Worm (Caenorhabditis elegans): Measurements from ENCODE around the gene ptr-4.

ptr-4 gene

DNA sequence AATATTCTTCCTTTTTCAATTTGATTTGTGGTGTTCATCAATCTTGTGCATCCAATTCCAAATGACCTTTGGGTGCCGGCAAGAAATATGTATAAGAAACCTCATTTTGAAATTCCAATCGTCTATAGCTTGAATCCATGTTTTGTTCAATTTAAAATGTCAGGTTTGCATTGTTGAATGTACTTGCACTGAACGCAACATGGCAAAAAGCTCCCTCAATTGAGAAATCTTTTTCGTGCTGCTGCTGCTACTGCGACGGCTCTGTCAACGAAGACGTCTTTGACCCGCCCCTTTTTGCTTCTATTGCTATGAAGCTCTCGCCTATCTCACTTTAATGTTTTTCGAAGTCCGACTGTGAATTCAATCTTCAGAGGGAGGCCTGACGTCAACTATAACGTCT, 9.4 kb upstream of the ptr-4 start, which contains the start of gene lgc-58:
lgc-58 (plus strand) TSS at position 301 of the 400 bp plus-strand sequence.
- TF ChIP-seq ref-1 (GFP tag; conservative IDR thresholded peaks at IDR 0.05): no peak
- no peak for TF ChIP-seq cog-1 (tag; optimal IDR thresholded peaks at IDR 0.05)
- no peak for TF ChIP-seq flt-1 (GFP tag; IDR thresholded peaks at IDR 0.05)
- TF ChIP-seq klf-2 (GFP tag; conservative IDR thresholded peaks at IDR 0.05): no peak
- no peak for TF ChIP-seq ztf-23 (GFP tag; IDR thresholded peaks at IDR 0.05)
- no peak for TF ChIP-seq med-1 (GFP tag; optimal IDR thresholded peaks at IDR 0.05; ENCODE audit: insufficient read depth)
- TF ChIP-seq T22C8.4 (GFP tag; IDR thresholded peaks at IDR 0.05): no peak
- no peak for TF ChIP-seq tab-1 (GFP tag; IDR thresholded peaks at IDR 0.05)
- TF ChIP-seq ztf-29 (GFP tag; IDR thresholded peaks at IDR 0.05): no peak

DNA sequence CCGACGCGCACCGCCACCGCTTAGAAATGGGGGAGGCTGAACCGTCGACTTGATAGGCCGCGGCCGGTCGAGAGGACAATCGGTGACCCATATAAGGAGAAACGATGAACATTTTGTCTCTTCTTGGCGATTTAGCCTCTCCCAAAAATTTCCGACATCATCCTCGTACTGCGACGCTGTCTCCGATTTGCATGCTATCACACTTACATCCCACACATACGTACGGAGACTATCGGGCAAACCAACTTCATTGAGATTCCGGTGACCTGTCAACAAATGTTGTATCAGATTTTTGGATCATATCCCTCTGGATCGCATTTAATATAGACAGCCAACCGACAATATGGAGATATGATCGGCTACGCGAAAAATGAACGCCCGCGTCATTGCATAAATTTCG, 832 bp upstream of the ptr-4 start:
- TF ChIP-seq cog-1 (tag; optimal IDR thresholded peaks at IDR 0.05): peak; percentile 18
- TF ChIP-seq tab-1 (GFP tag; IDR thresholded peaks at IDR 0.05): no peak

DNA sequence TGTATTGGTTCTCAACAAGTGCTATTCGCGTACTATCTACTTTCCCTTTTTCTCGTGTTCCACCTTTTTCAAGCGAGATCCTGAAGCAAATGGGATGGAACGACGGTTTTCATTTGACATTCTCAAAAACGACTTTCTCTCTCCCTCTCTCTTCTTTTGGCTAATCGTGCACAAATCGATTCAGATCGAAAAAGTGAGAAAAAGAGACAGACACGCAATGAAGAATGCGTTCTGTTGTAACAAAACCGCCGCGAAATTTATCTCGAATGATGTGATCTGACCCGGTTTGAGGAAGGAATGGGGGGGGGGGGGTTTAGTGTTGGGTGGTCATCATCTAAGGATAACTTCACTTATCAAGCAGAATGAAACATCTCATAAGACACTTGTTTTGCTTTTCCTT, 1.4 kb downstream of the ptr-4 start:
- TF ChIP-seq flt-1 (GFP tag; IDR thresholded peaks at IDR 0.05) (no peak), klf-2 (GFP tag; conservative IDR thresholded peaks at IDR 0.05) (no peak), med-1 (GFP tag; optimal IDR thresholded peaks at IDR 0.05; ENCODE audit: insufficient read depth) (no peak), ztf-23 (GFP tag; IDR thresholded peaks at IDR 0.05) (no peak), T22C8.4 (GFP tag; IDR thresholded peaks at IDR 0.05) (no peak), tab-1 (GFP tag; IDR thresholded peaks at IDR 0.05) (no peak), ref-1 (GFP tag; conservative IDR thresholded peaks at IDR 0.05) (no peak), ztf-29 (GFP tag; IDR thresholded peaks at IDR 0.05) (no peak), cog-1 (tag; optimal IDR thresholded peaks at IDR 0.05) (no peak)

DNA sequence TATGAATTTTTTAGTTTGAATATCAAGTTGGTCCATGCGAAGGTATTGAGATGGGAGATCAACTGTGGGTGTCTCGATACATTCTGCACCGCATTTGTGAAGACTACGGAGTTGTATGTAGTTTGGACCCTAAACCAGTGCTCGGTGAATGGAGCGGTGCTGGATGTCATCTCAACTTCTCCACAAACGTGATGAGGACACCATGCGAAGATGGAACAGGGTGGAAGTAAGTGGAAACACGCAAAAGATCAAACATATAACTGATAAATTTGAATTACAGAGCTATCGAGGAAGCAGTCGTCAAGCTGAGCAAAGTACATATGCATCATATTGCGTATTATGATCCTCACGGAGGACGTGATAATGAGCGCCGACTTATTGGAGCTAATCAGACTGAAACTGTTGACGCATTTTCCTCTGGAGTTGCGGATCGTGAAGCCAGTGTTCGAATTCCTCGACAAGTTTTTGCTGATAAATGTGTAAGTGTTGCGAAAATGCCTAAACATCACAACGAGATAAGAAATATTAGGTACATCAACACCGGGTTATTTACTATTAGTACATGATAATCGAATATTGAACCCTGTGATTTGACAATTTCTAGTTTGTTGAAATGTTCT, 6.5 kb downstream of the ptr-4 start:
- TF ChIP-seq med-1 (GFP tag; optimal IDR thresholded peaks at IDR 0.05; ENCODE audit: insufficient read depth) (no peak), tab-1 (GFP tag; IDR thresholded peaks at IDR 0.05) (no peak), ref-1 (GFP tag; conservative IDR thresholded peaks at IDR 0.05) (no peak), flt-1 (GFP tag; IDR thresholded peaks at IDR 0.05) (no peak), ztf-29 (GFP tag; IDR thresholded peaks at IDR 0.05) (no peak), klf-2 (GFP tag; conservative IDR thresholded peaks at IDR 0.05) (no peak)

DNA sequence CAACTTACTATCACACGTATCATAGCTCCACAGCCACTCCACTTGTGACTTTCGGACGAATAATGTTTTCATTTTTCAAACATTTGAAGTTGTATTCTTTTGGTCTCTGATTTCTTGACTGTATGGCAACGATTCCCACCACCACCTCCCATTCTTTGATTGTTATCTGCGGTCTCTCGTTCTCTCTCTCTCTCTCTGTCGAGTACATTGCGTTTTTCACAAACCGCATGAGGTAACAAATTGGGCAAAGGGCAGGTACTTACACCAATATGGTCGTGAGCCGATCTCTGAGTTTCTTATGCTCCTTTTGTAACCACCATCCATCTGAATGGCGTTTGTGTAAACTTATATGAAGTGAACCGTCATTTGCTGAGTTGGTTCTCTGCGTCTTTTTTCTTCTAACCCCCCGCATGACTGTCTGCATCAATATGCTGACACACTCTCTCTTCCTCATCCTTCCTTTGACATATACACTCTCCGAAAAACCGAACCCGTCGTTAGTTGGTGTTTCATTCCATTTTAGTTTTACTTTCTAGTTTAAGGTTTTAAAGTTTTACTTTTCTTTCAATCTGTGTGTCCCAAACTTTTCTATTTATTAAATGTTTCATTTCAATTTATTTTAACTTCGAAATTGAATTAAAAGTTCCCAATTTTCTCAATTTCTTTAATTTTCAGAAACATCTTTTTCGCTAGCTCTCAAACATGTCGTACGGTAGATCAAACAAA, 8.0 kb downstream of the ptr-4 start, which contains the start of gene gln-1:
gln-1 (plus strand) TSS at position 676 of the 726 bp plus-strand sequence.
- no peak for TF ChIP-seq med-1 (GFP tag; optimal IDR thresholded peaks at IDR 0.05; ENCODE audit: insufficient read depth)
- TF ChIP-seq ztf-23 (GFP tag; IDR thresholded peaks at IDR 0.05): 0 out of 2 replicates have a peak, but pooled peaks have one; percentile 18

DNA sequence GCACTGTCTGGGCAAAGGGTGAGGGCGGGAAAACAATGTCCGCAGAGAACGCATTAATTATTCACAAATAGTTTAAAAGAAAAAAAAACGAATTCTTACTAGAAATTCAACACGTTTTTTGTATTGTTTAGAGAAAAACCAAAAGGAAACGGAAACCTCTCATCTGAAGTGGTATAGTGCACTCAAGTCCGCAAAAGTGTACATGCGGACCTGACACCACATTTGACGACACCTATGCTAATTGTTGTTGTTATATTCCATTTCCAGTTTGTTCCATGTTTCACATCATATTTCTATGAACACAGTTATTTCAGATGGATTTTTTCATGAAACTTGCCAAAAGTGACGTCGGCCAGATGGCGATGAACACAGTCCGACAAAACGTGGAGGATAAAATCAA, 13.0 kb downstream of the ptr-4 start, which contains the start of gene C45B2.6:
C45B2.6 (plus strand) TSS at position 136 of the 400 bp plus-strand sequence.
- no peak for TF ChIP-seq cog-1 (tag; optimal IDR thresholded peaks at IDR 0.05)
- no peak for TF ChIP-seq T22C8.4 (GFP tag; IDR thresholded peaks at IDR 0.05)
- TF ChIP-seq klf-2 (GFP tag; conservative IDR thresholded peaks at IDR 0.05): no peak
- TF ChIP-seq ztf-23 (GFP tag; IDR thresholded peaks at IDR 0.05): no peak
- TF ChIP-seq flt-1 (GFP tag; IDR thresholded peaks at IDR 0.05): no peak
- TF ChIP-seq ztf-29 (GFP tag; IDR thresholded peaks at IDR 0.05): no peak
- no peak for TF ChIP-seq ref-1 (GFP tag; conservative IDR thresholded peaks at IDR 0.05)
- no peak for TF ChIP-seq tab-1 (GFP tag; IDR thresholded peaks at IDR 0.05)
- TF ChIP-seq med-1 (GFP tag; optimal IDR thresholded peaks at IDR 0.05; ENCODE audit: insufficient read depth): no peak

DNA sequence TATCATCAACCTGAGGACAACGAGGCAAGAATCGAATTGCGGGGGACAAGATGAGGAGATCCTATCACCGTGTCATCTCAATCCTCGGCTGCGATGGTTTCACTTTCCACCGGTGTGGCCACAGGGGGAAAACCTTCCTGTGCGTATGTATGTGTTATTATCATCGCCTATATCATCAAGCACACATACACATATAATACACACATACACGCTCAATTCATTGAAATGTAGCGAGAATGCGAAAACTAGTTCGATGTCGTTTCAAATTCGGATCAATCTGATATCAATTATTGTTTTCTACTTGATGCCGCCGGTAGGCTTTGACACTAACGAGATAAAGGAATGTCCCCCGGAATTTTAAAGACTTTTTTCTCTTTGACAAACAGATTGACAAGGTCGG, 14.9 kb downstream of the ptr-4 start:
- TF ChIP-seq T22C8.4 (GFP tag; IDR thresholded peaks at IDR 0.05) (no peak), ref-1 (GFP tag; conservative IDR thresholded peaks at IDR 0.05) (no peak), tab-1 (GFP tag; IDR thresholded peaks at IDR 0.05) (no peak), ztf-23 (GFP tag; IDR thresholded peaks at IDR 0.05) (no peak), klf-2 (GFP tag; conservative IDR thresholded peaks at IDR 0.05) (no peak), med-1 (GFP tag; optimal IDR thresholded peaks at IDR 0.05; ENCODE audit: insufficient read depth) (no peak)

DNA sequence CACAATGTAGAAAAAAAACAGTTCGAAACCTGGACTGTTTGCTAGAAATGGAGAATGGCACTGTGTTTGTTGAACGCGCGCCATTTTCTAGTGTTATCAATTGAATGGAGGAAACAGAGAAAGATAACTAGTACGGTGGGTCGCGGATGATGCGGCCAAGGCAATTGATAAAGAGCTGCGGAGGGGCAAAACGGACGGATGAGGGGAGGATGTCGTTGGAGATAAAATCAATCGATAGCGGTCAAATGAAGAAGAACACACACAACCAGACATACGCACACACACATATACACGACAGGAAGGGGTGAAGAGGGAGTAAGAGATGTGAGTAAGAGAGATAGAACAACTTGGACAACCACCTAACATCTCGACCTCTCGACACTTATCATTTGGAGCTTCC, 15.7 kb downstream of the ptr-4 start:
- TF ChIP-seq T22C8.4 (GFP tag; IDR thresholded peaks at IDR 0.05) (peak; percentile 63), ztf-23 (GFP tag; IDR thresholded peaks at IDR 0.05) (no peak), ztf-29 (GFP tag; IDR thresholded peaks at IDR 0.05) (no peak), med-1 (GFP tag; optimal IDR thresholded peaks at IDR 0.05; ENCODE audit: insufficient read depth) (no peak), flt-1 (GFP tag; IDR thresholded peaks at IDR 0.05) (0 out of 2 replicates have a peak, but pooled peaks have one; percentile 19)

DNA sequence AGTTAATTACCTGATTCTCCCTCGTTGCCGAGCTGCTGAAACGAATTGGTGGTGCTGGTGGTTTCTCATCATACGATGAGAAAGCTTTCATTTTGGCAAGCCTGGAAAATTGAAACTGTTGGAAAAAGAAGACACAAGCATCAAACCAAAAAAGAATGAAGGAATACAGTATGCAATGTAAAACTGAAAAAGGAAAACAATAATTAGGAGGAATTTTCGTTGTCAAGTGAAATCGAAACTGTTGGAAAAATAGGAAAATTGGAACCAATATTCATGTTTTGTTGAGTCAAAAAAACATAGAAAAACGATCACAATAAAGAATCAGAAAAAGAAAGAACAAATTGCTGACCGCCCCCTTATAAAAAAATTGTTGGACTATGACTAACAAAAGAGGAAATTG, 17.3 kb downstream of the ptr-4 start, which contains the start of gene pak-1:
pak-1 (minus strand) TSS at position 101 of the 400 bp plus-strand sequence.
- no peak for TF ChIP-seq cog-1 (tag; optimal IDR thresholded peaks at IDR 0.05)
- TF ChIP-seq ztf-29 (GFP tag; IDR thresholded peaks at IDR 0.05): no peak
- TF ChIP-seq tab-1 (GFP tag; IDR thresholded peaks at IDR 0.05): no peak
- TF ChIP-seq ref-1 (GFP tag; conservative IDR thresholded peaks at IDR 0.05): no peak
- TF ChIP-seq flt-1 (GFP tag; IDR thresholded peaks at IDR 0.05): no peak
- no peak for TF ChIP-seq T22C8.4 (GFP tag; IDR thresholded peaks at IDR 0.05)
- TF ChIP-seq med-1 (GFP tag; optimal IDR thresholded peaks at IDR 0.05; ENCODE audit: insufficient read depth): no peak
- TF ChIP-seq klf-2 (GFP tag; conservative IDR thresholded peaks at IDR 0.05): no peak
- no peak for TF ChIP-seq ztf-23 (GFP tag; IDR thresholded peaks at IDR 0.05)

DNA sequence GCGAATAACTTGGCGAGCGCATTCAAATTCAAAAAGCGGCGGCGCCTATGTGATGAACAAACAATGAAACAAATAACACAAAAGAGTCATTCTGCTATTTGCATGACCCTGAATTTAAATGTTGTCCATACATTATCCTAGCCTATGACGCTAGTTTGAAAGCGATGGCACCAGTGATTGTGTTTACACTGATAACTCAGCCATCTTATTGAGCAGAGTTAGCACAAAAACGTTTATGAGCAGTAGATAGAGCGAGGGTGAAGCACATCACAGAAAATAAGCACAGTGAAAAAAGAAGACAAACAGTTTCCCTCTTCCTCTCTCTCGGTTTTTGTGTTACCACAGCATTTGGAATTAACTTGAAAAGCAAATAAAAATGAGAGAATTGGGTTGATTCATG, 22.5 kb downstream of the ptr-4 start:
- no peak for TF ChIP-seq ref-1 (GFP tag; conservative IDR thresholded peaks at IDR 0.05)
- no peak for TF ChIP-seq med-1 (GFP tag; optimal IDR thresholded peaks at IDR 0.05; ENCODE audit: insufficient read depth)
- TF ChIP-seq ztf-29 (GFP tag; IDR thresholded peaks at IDR 0.05): no peak
- no peak for TF ChIP-seq flt-1 (GFP tag; IDR thresholded peaks at IDR 0.05)
- TF ChIP-seq cog-1 (tag; optimal IDR thresholded peaks at IDR 0.05): no peak
- TF ChIP-seq klf-2 (GFP tag; conservative IDR thresholded peaks at IDR 0.05): no peak
- no peak for TF ChIP-seq ztf-23 (GFP tag; IDR thresholded peaks at IDR 0.05)
- TF ChIP-seq tab-1 (GFP tag; IDR thresholded peaks at IDR 0.05): no peak
- no peak for TF ChIP-seq T22C8.4 (GFP tag; IDR thresholded peaks at IDR 0.05)

Data from whole organism, midembryonic.